Worm (Caenorhabditis elegans): ENCODE data around the gene slc-17.1.

slc-17.1 gene

DNA sequence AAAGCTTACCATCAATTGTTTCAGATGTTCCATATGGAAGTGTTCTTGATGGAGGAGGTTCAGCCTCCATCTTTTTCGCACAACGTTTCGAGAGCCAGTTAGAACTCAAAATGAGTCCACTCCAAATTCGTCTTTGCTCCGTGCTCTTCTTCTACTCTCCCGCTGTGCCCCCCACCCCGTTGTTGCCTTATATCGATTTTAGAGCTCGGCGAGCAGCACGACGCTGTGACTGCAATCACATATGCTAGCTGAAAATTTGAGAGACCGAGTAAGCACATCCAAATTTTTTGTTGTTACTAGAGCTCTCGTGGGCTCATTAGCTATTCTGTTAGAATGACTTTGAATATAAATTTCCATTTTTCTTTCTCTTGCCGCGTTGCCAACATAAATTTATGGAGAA lies at the start of gene slc-17.1:
Gene slc-17.1, minus strand, starts transcription at position 101 of the 400 bp plus-strand sequence.
- TF ChIP-seq mdl-1 (tag; optimal IDR thresholded peaks at IDR 0.05) (no peak), unc-55 (GFP tag; optimal IDR thresholded peaks at IDR 0.05) (peak; percentile 2), elt-3 (tag; optimal IDR thresholded peaks at IDR 0.05) (no peak)

ce11 chrX:17514422-17514821 lies 49.7 kb upstream of the slc-17.1 start:
- TF ChIP-seq ZK546.5 (tag; optimal IDR thresholded peaks at IDR 0.05), result no peak
- TF ChIP-seq unc-55 (GFP tag; optimal IDR thresholded peaks at IDR 0.05), result peak; percentile 38
- TF ChIP-seq mdl-1 (tag; optimal IDR thresholded peaks at IDR 0.05), result no peak
- TF ChIP-seq sma-9 (GFP tag; optimal IDR thresholded peaks at IDR 0.05), result peak; percentile 12
- TF ChIP-seq sma-9 (tag; optimal IDR thresholded peaks at IDR 0.05), result no peak
- no peak for TF ChIP-seq R02D3.7 (tag; optimal IDR thresholded peaks at IDR 0.05)
- peak; percentile 36 for TF ChIP-seq F13H6.1 (tag; optimal IDR thresholded peaks at IDR 0.05)
- no peak for TF ChIP-seq nhr-21 (tag; optimal IDR thresholded peaks at IDR 0.05)
- no peak for TF ChIP-seq nhr-23 (tag; optimal IDR thresholded peaks at IDR 0.05)

ce11 chrX:17513507-17514113 lies 48.9 kb upstream of the slc-17.1 start, which contains the start of gene nhr-1:
Gene nhr-1, plus strand, starts transcription at chrX:17514063.
- TF ChIP-seq egl-27 (tag; optimal IDR thresholded peaks at IDR 0.05) (peak; percentile 89), lsy-2 (tag; optimal IDR thresholded peaks at IDR 0.05) (peak; percentile 58 to 85), Y55F3AM.14 (GFP tag; optimal IDR thresholded peaks at IDR 0.05) (peak; percentile 89), nhr-6 (tag; optimal IDR thresholded peaks at IDR 0.05) (peak; percentile 75), sma-9 (GFP tag; optimal IDR thresholded peaks at IDR 0.05) (peak; percentile 98), sma-9 (tag; optimal IDR thresholded peaks at IDR 0.05) (peak; percentile 92), ztf-1 (GFP tag; conservative IDR thresholded peaks at IDR 0.05) (no peak), ceh-16 (tag; optimal IDR thresholded peaks at IDR 0.05) (peak; percentile 34), fos-1 (tag; optimal IDR thresholded peaks at IDR 0.05) (peak; percentile 89), sem-4 (tag; optimal IDR thresholded peaks at IDR 0.05) (peak; percentile 89), snpc-4 (tag; optimal IDR thresholded peaks at IDR 0.05) (peak; percentile 73), ceh-82 (tag; optimal IDR thresholded peaks at IDR 0.05) (peak; percentile 64), ztf-11 (tag; optimal IDR thresholded peaks at IDR 0.05) (no peak), F13H6.1 (tag; optimal IDR thresholded peaks at IDR 0.05) (peak; percentile 96), nhr-25 (tag; optimal IDR thresholded peaks at IDR 0.05) (peak; percentile 86), gmeb-1 (tag; optimal IDR thresholded peaks at IDR 0.05) (peak; percentile 10), sma-3 (GFP tag; optimal IDR thresholded peaks at IDR 0.05) (peak; percentile 74), skn-1 (tag; optimal IDR thresholded peaks at IDR 0.05) (no peak), crh-2 (tag; optimal IDR thresholded peaks at IDR 0.05) (peak; percentile 93), dmd-4 (tag; optimal IDR thresholded peaks at IDR 0.05) (no peak), blmp-1 (tag; optimal IDR thresholded peaks at IDR 0.05; ENCODE audit: insufficient read depth) (peak; percentile 58), mab-5 (tag; optimal IDR thresholded peaks at IDR 0.05) (peak; percentile 74), R02D3.7 (tag; optimal IDR thresholded peaks at IDR 0.05) (no peak), C34F6.9 (tag; optimal IDR thresholded peaks at IDR 0.05) (peak; percentile 92), nhr-10 (tag; optimal IDR thresholded peaks at IDR 0.05) (peak; percentile 60), lin-11 (tag; optimal IDR thresholded peaks at IDR 0.05) (peak; percentile 61), nhr-23 (tag; optimal IDR thresholded peaks at IDR 0.05) (no peak), nhr-21 (tag; optimal IDR thresholded peaks at IDR 0.05) (peak; percentile 79), zag-1 (tag; optimal IDR thresholded peaks at IDR 0.05) (peak; percentile 88), unc-62 (GFP tag; optimal IDR thresholded peaks at IDR 0.05) (peak; percentile 53), elt-3 (tag; optimal IDR thresholded peaks at IDR 0.05) (no peak), lin-13 (GFP tag; optimal IDR thresholded peaks at IDR 0.05) (peak; percentile 80), nhr-77 (tag; optimal IDR thresholded peaks at IDR 0.05) (no peak), nhr-129 (tag; optimal IDR thresholded peaks at IDR 0.05) (peak; percentile 96), ZK546.5 (tag; optimal IDR thresholded peaks at IDR 0.05) (no peak), unc-55 (GFP tag; optimal IDR thresholded peaks at IDR 0.05) (peak; percentile 92), ztf-4 (tag; optimal IDR thresholded peaks at IDR 0.05) (peak; percentile 85), mdl-1 (tag; optimal IDR thresholded peaks at IDR 0.05) (peak; percentile 88 to 93)

All from whole organism, L2 larva.